Fruit fly (Drosophila melanogaster) whole organism, prepupa: ENCODE measurements around the gene CG5958.

Experiments used
- CG10669 ChIP-seq: fragments of 200-800 bp; sonication (Bioruptor generic); optimal IDR thresholded peaks from 3 replicates; lab custom pipeline; 2018; ENCODE audit warnings: missing biosample characterization, mild to moderate bottlenecking, missing genetic modification characterization, moderate library complexity
- CG11762 ChIP-seq: fragments of 200-800 bp; sonication (Bioruptor generic); optimal IDR thresholded peaks from 3 replicates; lab custom pipeline; 2016; ENCODE audit warnings: missing biosample characterization, missing genetic modification characterization; ENCODE audit not compliant: insufficient read depth
- CG11902 ChIP-seq: fragments of 200-800 bp; sonication (Bioruptor generic); optimal IDR thresholded peaks from 3 replicates; lab custom pipeline; 2016; ENCODE audit warnings: missing biosample characterization, missing genetic modification characterization
- CG15336 ChIP-seq: fragments of 200-800 bp; sonication (Bioruptor generic); IDR thresholded peaks from 2 replicates; pipeline ENCODE4 v1.3.6; 2022; ENCODE audit warnings: missing biosample characterization, missing genetic modification characterization
- CG1621 ChIP-seq: fragments of 200-800 bp; sonication (Bioruptor generic); optimal IDR thresholded peaks from 3 replicates; lab custom pipeline; 2018; ENCODE audit warnings: missing biosample characterization, mild to moderate bottlenecking, missing genetic modification characterization
- CG16779 ChIP-seq: fragments of 200-800 bp; sonication (Bioruptor generic); optimal IDR thresholded peaks from 3 replicates; lab custom pipeline; 2017; ENCODE audit warnings: missing biosample characterization, mild to moderate bottlenecking, missing genetic modification characterization
- CG3032 ChIP-seq: fragments of 200-800 bp; optimal IDR thresholded peaks from 2 replicates; lab custom pipeline; 2019; ENCODE audit warnings: missing biosample characterization, mild to moderate bottlenecking, missing genetic modification characterization, moderate library complexity
- CG31627 ChIP-seq: fragments of 200-800 bp; sonication (Bioruptor generic); optimal IDR thresholded peaks from 3 replicates; lab custom pipeline; 2016; ENCODE audit warnings: missing biosample characterization, missing genetic modification characterization
- CG32006 ChIP-seq: fragments of 200-800 bp; sonication (Bioruptor generic); optimal IDR thresholded peaks from 3 replicates; lab custom pipeline; 2017; ENCODE audit warnings: missing biosample characterization, mild to moderate bottlenecking, missing genetic modification characterization
- CG4318 ChIP-seq: fragments of 200-800 bp; sonication (Bioruptor generic); optimal IDR thresholded peaks from 3 replicates; lab custom pipeline; 2017; ENCODE audit warnings: missing biosample characterization, mild to moderate bottlenecking, missing genetic modification characterization
- CG6163 ChIP-seq: fragments of 200-800 bp; sonication (Bioruptor generic); IDR thresholded peaks from 3 replicates; pipeline ENCODE4 v1.3.6; 2022; ENCODE audit warnings: missing biosample characterization, missing genetic modification characterization
- CG6792 ChIP-seq: fragments of 200-800 bp; sonication (Bioruptor generic); optimal IDR thresholded peaks from 3 replicates; lab custom pipeline; 2016; ENCODE audit warnings: missing biosample characterization, missing genetic modification characterization
- CG6808 ChIP-seq: fragments of 200-800 bp; sonication (Bioruptor generic); optimal IDR thresholded peaks from 3 replicates; lab custom pipeline; 2017; ENCODE audit warnings: missing biosample characterization, missing genetic modification characterization, mild to moderate bottlenecking, moderate library complexity, missing genetic modification reagents
- CG6854 ChIP-seq: fragments of 200-800 bp; sonication (Bioruptor generic); optimal IDR thresholded peaks from 2 replicates; lab custom pipeline; 2017; ENCODE audit warnings: missing biosample characterization, mild to moderate bottlenecking, missing genetic modification characterization
- CG7368 ChIP-seq: fragments of 200-800 bp; sonication (Bioruptor generic); optimal IDR thresholded peaks from 3 replicates; lab custom pipeline; 2016; ENCODE audit warnings: missing biosample characterization, missing genetic modification characterization
- CG8119 ChIP-seq: fragments of 200-800 bp; sonication (Bioruptor generic); IDR thresholded peaks from 3 replicates; pipeline ENCODE4 v1.3.6; 2022; ENCODE audit warnings: missing biosample characterization, missing genetic modification characterization
- CG8319 ChIP-seq: fragments of 200-800 bp; sonication (Bioruptor generic); optimal IDR thresholded peaks from 3 replicates; lab custom pipeline; 2016; ENCODE audit warnings: missing biosample characterization, missing genetic modification characterization
- CG8632 ChIP-seq: fragments of 200-800 bp; sonication (Bioruptor generic); optimal IDR thresholded peaks from 3 replicates; lab custom pipeline; 2016; ENCODE audit warnings: missing biosample characterization, missing genetic modification characterization
- CG9139 ChIP-seq: fragments of 200-800 bp; sonication (Bioruptor generic); optimal IDR thresholded peaks from 3 replicates; lab custom pipeline; 2017; ENCODE audit warnings: missing biosample characterization, mild to moderate bottlenecking, missing genetic modification characterization
- Eip75B ChIP-seq: fragments of 200-800 bp; sonication (Bioruptor generic); optimal IDR thresholded peaks from 3 replicates; lab custom pipeline; 2016; ENCODE audit warnings: missing biosample characterization, missing genetic modification characterization
- Eip78C ChIP-seq: fragments of 200-800 bp; sonication (Bioruptor generic); peaks from one replicate; lab custom pipeline; 2016; ENCODE audit warnings: missing biosample characterization, missing genetic modification characterization
- Eip93F ChIP-seq: fragments of 200-800 bp; sonication (Bioruptor generic); optimal IDR thresholded peaks from 2 replicates; lab custom pipeline; 2016; ENCODE audit warnings: missing biosample characterization, mild to moderate bottlenecking, missing genetic modification characterization
- Ets21C ChIP-seq: fragments of 200-800 bp; sonication (Bioruptor generic); optimal IDR thresholded peaks from 3 replicates; lab custom pipeline; 2016; ENCODE audit warnings: missing biosample characterization, missing genetic modification characterization
- Hr38 ChIP-seq: sonication (Bioruptor generic); optimal IDR thresholded peaks from 2 replicates; lab custom pipeline; 2016; ENCODE audit warnings: missing biosample characterization, missing genetic modification characterization
- Hr4 ChIP-seq: fragments of 200-800 bp; sonication (Bioruptor generic); optimal IDR thresholded peaks from 3 replicates; lab custom pipeline; 2016; ENCODE audit warnings: missing biosample characterization, missing genetic modification characterization
- Lpt ChIP-seq: fragments of 200-800 bp; sonication (Bioruptor generic); optimal IDR thresholded peaks from 3 replicates; lab custom pipeline; 2016; ENCODE audit warnings: missing biosample characterization, missing genetic modification characterization
- Met ChIP-seq: fragments of 200-800 bp; sonication (Bioruptor generic); optimal IDR thresholded peaks from 3 replicates; lab custom pipeline; 2016; ENCODE audit warnings: missing biosample characterization, missing genetic modification characterization
- OdsH ChIP-seq: fragments of 200-800 bp; sonication (Bioruptor generic); optimal IDR thresholded peaks from 3 replicates; lab custom pipeline; 2016; ENCODE audit warnings: missing biosample characterization, missing genetic modification characterization
- Sox14 ChIP-seq: fragments of 200-800 bp; sonication (Bioruptor generic); optimal IDR thresholded peaks from 3 replicates; lab custom pipeline; 2016; ENCODE audit warnings: missing biosample characterization, missing genetic modification characterization
- Sox15 ChIP-seq: fragments of 200-800 bp; sonication (Bioruptor generic); optimal IDR thresholded peaks from 3 replicates; lab custom pipeline; 2016; ENCODE audit warnings: missing biosample characterization, missing genetic modification characterization
- achi ChIP-seq: fragments of 200-800 bp; sonication (Bioruptor generic); optimal IDR thresholded peaks from 3 replicates; lab custom pipeline; 2016; ENCODE audit warnings: missing biosample characterization, missing genetic modification characterization
- acj6 ChIP-seq: fragments of 200-800 bp; sonication (Bioruptor generic); optimal IDR thresholded peaks from 3 replicates; lab custom pipeline; 2016; ENCODE audit warnings: missing biosample characterization, missing genetic modification characterization
- cyc ChIP-seq: fragments of 200-800 bp; sonication (Bioruptor generic); optimal IDR thresholded peaks from 3 replicates; lab custom pipeline; 2016; ENCODE audit warnings: missing biosample characterization, missing genetic modification characterization
- dac ChIP-seq: fragments of 200-800 bp; sonication (Bioruptor generic); optimal IDR thresholded peaks from 2 replicates; lab custom pipeline; 2017; ENCODE audit warnings: missing biosample characterization, mild to moderate bottlenecking, missing genetic modification characterization
- dsx ChIP-seq: fragments of 200-800 bp; optimal IDR thresholded peaks from 3 replicates; lab custom pipeline; 2019; ENCODE audit warnings: missing biosample characterization, mild to moderate bottlenecking, missing genetic modification characterization, moderate library complexity; ENCODE audit not compliant: poor library complexity, severe bottlenecking
- eg ChIP-seq: fragments of 200-800 bp; sonication (Bioruptor generic); IDR thresholded peaks from 3 replicates; pipeline ENCODE4 v1.3.6; 2022; ENCODE audit warnings: missing biosample characterization, missing genetic modification characterization
- fd59A ChIP-seq: fragments of 200-800 bp; sonication (Bioruptor generic); optimal IDR thresholded peaks from 2 replicates; lab custom pipeline; 2017; ENCODE audit warnings: missing biosample characterization, mild to moderate bottlenecking, missing genetic modification characterization, missing genetic modification reagents
- fd85E ChIP-seq: fragments of 200-800 bp; sonication (Bioruptor generic); optimal IDR thresholded peaks from 3 replicates; lab custom pipeline; 2016; ENCODE audit warnings: missing biosample characterization, missing genetic modification characterization
- lz ChIP-seq: fragments of 200-800 bp; sonication (Bioruptor generic); optimal IDR thresholded peaks from 3 replicates; lab custom pipeline; 2016; ENCODE audit warnings: missing biosample characterization, missing genetic modification characterization
- net ChIP-seq: fragments of 200-800 bp; sonication (Bioruptor generic); optimal IDR thresholded peaks from 3 replicates; lab custom pipeline; 2016; ENCODE audit warnings: missing biosample characterization, missing genetic modification characterization
- pdm3 ChIP-seq: fragments of 200-800 bp; sonication (Bioruptor generic); optimal IDR thresholded peaks from 3 replicates; lab custom pipeline; 2016; ENCODE audit warnings: missing biosample characterization, missing genetic modification characterization
- salr ChIP-seq, 2 experiments: fragments of 200-800 bp; sonication (Bioruptor generic); optimal IDR thresholded peaks; 3 replicates each; lab custom pipeline; 2016 to 2018; ENCODE audit warnings: missing biosample characterization in 2 of 2, missing genetic modification characterization in 2 of 2, mild to moderate bottlenecking in 1 of 2
- spab ChIP-seq: fragments of 200-800 bp; sonication (Bioruptor generic); optimal IDR thresholded peaks from 2 replicates; lab custom pipeline; 2017; ENCODE audit warnings: missing biosample characterization, mild to moderate bottlenecking, missing genetic modification characterization, missing genetic modification reagents
- svp ChIP-seq: fragments of 200-800 bp; sonication (Bioruptor generic); peaks from one replicate; lab custom pipeline; 2016; ENCODE audit warnings: missing biosample characterization, missing genetic modification characterization
- topi ChIP-seq: fragments of 200-800 bp; sonication (Bioruptor generic); optimal IDR thresholded peaks from 3 replicates; lab custom pipeline; 2016; ENCODE audit warnings: missing biosample characterization, missing genetic modification characterization
- vri ChIP-seq: fragments of 200-800 bp; sonication (Bioruptor generic); optimal IDR thresholded peaks from 3 replicates; lab custom pipeline; 2016; ENCODE audit warnings: missing biosample characterization, mild to moderate bottlenecking, missing genetic modification characterization

CG5958 gene

dm6 chr2L:7419408-7420304 is 13.7 kb downstream of the CG5958 start (continued):
- TF ChIP-seq fd59A (GFP tag; lab: Kevin White, UChicago) (peak; percentile 44), CG6854 (peak; percentile 31), svp (GFP tag; lab: Kevin White, UChicago) (peak; percentile 95), net (GFP tag; lab: Kevin White, UChicago) (no peak), CG32006 (GFP tag; lab: Kevin White, UChicago) (peak; percentile 54), Hr4 (GFP tag; lab: Kevin White, UChicago) (peak; percentile 44), CG10669 (GFP tag; lab: Kevin White, UChicago) (peak; percentile 64), vri (no peak), Sox15 (GFP tag; lab: Kevin White, UChicago) (no peak), Hr38 (no peak), CG8119 (GFP tag; lab: Robert Waterston, UW) (peak; percentile 67), CG11762 (GFP tag; lab: Kevin White, UChicago) (peak; percentile 31), CG6792 (GFP tag; lab: Kevin White, UChicago) (peak; percentile 45), CG8632 (GFP tag; lab: Kevin White, UChicago) (peak; percentile 49), dsx (GFP tag; lab: Kevin White, UChicago) (peak; percentile 87), CG7368 (GFP tag; lab: Kevin White, UChicago) (no peak), CG9139 (GFP tag; lab: Kevin White, UChicago) (peak; percentile 50), CG1621 (tag; lab: Kevin White, UChicago) (no peak), salr (GFP tag; optimal IDR thresholded peaks at IDR 0.05; lab: Kevin White, UChicago) (peak in 1 of 2 experiments; percentile 43), CG11902 (GFP tag; lab: Kevin White, UChicago) (peak; percentile 40), Eip75B (peak; percentile 78), cyc (GFP tag; lab: Kevin White, UChicago) (peak; percentile 69)

- TF ChIP-seq Met (GFP tag; lab: Kevin White, UChicago) (peak; percentile 88), dsx (GFP tag; lab: Kevin White, UChicago) (peak; percentile 57), CG15336 (GFP tag; lab: Robert Waterston, UW) (peak; percentile 73), fd85E (GFP tag; lab: Kevin White, UChicago) (peak; percentile 23), CG3032 (tag; lab: Kevin White, UChicago) (peak; percentile 77), CG6808 (GFP tag; lab: Kevin White, UChicago) (peak; percentile 53), CG31627 (GFP tag; lab: Kevin White, UChicago) (peak; percentile 83), Ets21C (peak; percentile 52), CG16779 (peak; percentile 74), Sox15 (GFP tag; lab: Kevin White, UChicago) (peak; percentile 78), Lpt (GFP tag; lab: Kevin White, UChicago) (peak; percentile 47), Eip93F (GFP tag; lab: Kevin White, UChicago) (peak; percentile 57), Eip78C (GFP tag; lab: Kevin White, UChicago) (peak; percentile 96), achi (GFP tag; lab: Kevin White, UChicago) (peak; percentile 89), Eip75B (peak; percentile 62), CG8319 (GFP tag; lab: Kevin White, UChicago) (peak; percentile 68), acj6 (GFP tag; lab: Kevin White, UChicago) (peak; percentile 86), pdm3 (GFP tag; lab: Kevin White, UChicago) (peak; percentile 65), eg (peak; percentile 44; the same call in 2 of the 3 replicates), lz (GFP tag; lab: Kevin White, UChicago) (peak; percentile 83), dac (GFP tag; lab: Kevin White, UChicago) (peak; percentile 39), Sox14 (GFP tag; lab: Kevin White, UChicago) (peak; percentile 84), CG6163 (GFP tag; lab: Robert Waterston, UW) (peak; percentile 59; the same call in 1 of the 3 replicates), CG6854 (peak; percentile 10), spab (GFP tag; lab: Kevin White, UChicago) (peak; percentile 67), topi (peak; percentile 84), CG4318 (GFP tag; lab: Kevin White, UChicago) (peak; percentile 56), CG11762 (GFP tag; lab: Kevin White, UChicago) (peak; percentile 79), CG32006 (GFP tag; lab: Kevin White, UChicago) (peak; percentile 87), OdsH (GFP tag; lab: Kevin White, UChicago) (peak; percentile 85)
These were observed 14.9 kb downstream of the CG5958 start for dm6 chr2L:7418148-7418988.
